Fruit fly (Drosophila melanogaster): ENCODE results near the gene CG3448.

CG3448 gene

DNA sequence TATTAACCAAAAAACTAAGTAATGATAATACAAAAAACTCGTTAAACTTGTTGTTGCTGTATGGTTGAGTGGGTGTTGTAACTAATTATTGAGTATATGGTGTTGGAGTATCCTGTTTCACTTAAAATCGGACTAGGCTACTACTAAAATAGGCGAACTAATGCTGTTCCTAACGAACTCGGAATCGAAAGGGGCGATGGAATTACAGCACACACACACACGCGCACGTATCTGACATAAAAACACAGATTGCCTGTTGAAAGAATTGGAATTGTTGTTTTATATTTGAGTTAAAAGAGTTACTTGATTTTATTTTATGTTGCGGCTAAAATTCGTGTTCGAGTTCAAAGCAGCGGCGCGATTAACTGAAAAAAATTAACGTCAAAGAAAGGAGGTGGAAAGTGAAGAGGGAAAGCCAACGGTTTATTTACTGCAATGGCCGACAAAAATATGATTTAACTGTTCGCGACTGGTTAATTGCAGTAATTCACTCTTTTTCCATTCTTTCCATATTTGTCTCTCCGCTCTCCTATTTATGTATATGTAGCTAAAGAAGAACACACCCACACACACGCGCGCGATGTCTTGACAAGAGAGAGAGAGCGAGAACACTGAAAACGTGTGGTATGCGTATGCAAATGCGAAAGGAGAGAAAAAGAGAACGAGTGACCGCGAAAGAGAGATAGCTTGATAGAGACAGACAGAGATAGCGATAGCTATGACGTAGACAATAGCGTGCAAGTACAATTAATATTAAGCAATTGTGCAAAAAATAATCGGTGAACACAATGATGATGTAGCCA is 49.8 kb downstream of the CG3448 start:
- TF ChIP-seq Rel (GFP tag; optimal IDR thresholded peaks at IDR 0.05): no peak
- no peak for TF ChIP-seq Rel (tag; optimal IDR thresholded peaks at IDR 0.05)
- no peak for TF ChIP-seq dmrt93B (GFP tag; optimal IDR thresholded peaks at IDR 0.05)
- TF ChIP-seq brk (GFP tag; optimal IDR thresholded peaks at IDR 0.05): no peak
- TF ChIP-seq Mio (GFP tag; optimal IDR thresholded peaks at IDR 0.05): no peak
- TF ChIP-seq HLH106 (tag; optimal IDR thresholded peaks at IDR 0.05): no peak
- no peak for TF ChIP-seq dsf (GFP tag; optimal IDR thresholded peaks at IDR 0.05; ENCODE audit: borderline replicate concordance)
- no peak for TF ChIP-seq N (GFP tag; optimal IDR thresholded peaks at IDR 0.05)
- no peak for TF ChIP-seq tai (GFP tag; optimal IDR thresholded peaks at IDR 0.05)
- peak; percentile 73 for TF ChIP-seq fru (GFP tag; optimal IDR thresholded peaks at IDR 0.05)
- TF ChIP-seq foxo (GFP tag; optimal IDR thresholded peaks at IDR 0.05): no peak
- no peak for TF ChIP-seq br (GFP tag; optimal IDR thresholded peaks at IDR 0.05)
- TF ChIP-seq Hnf4 (GFP tag; optimal IDR thresholded peaks at IDR 0.05): no peak
- no peak for TF ChIP-seq Hr83 (GFP tag; optimal IDR thresholded peaks at IDR 0.05; ENCODE audit: poor library complexity, severe bottlenecking)
- TF ChIP-seq Jra (GFP tag; optimal IDR thresholded peaks at IDR 0.05): peak; percentile 16
- TF ChIP-seq Myc (optimal IDR thresholded peaks at IDR 0.05): no peak
- peak; percentile 66 for TF ChIP-seq CrebA (GFP tag; optimal IDR thresholded peaks at IDR 0.05; ENCODE audit: borderline replicate concordance)
- TF ChIP-seq usp (GFP tag; optimal IDR thresholded peaks at IDR 0.05): no peak
- TF ChIP-seq Sp1 (GFP tag; optimal IDR thresholded peaks at IDR 0.05): no peak
- TF ChIP-seq OdsH (GFP tag; optimal IDR thresholded peaks at IDR 0.05): no peak
- TF ChIP-seq CG9705 (GFP tag; optimal IDR thresholded peaks at IDR 0.05): no peak
- no peak for TF ChIP-seq pan (optimal IDR thresholded peaks at IDR 0.05)
- no peak for TF ChIP-seq Dfd (GFP tag; optimal IDR thresholded peaks at IDR 0.05)
- no peak for TF ChIP-seq Abd-B (GFP tag; optimal IDR thresholded peaks at IDR 0.05)
- no peak for TF ChIP-seq h (GFP tag; optimal IDR thresholded peaks at IDR 0.05)
- no peak for TF ChIP-seq sv (GFP tag; optimal IDR thresholded peaks at IDR 0.05)
- TF ChIP-seq woc (GFP tag; optimal IDR thresholded peaks at IDR 0.05): no peak
- no peak for TF ChIP-seq Vsx2 (GFP tag; optimal IDR thresholded peaks at IDR 0.05; ENCODE audit: partially characterized antibody)
- no peak for TF ChIP-seq CG32264 (GFP tag; optimal IDR thresholded peaks at IDR 0.05)
- TF ChIP-seq lola (GFP tag; optimal IDR thresholded peaks at IDR 0.05): no peak
- TF ChIP-seq Dif (GFP tag; optimal IDR thresholded peaks at IDR 0.05; ENCODE audit: partially characterized antibody): peak; percentile 92
- peak; percentile 66 to 89 for TF ChIP-seq dl (GFP tag; optimal IDR thresholded peaks at IDR 0.05; ENCODE audit: insufficient read depth in 1 of 2, partially characterized antibody in 2 of 2)
- TF ChIP-seq psq (GFP tag; optimal IDR thresholded peaks at IDR 0.05): peak; percentile 57
- no peak for TF ChIP-seq Hr78 (GFP tag; optimal IDR thresholded peaks at IDR 0.05)
- peak; percentile 17 for TF ChIP-seq sage (GFP tag; optimal IDR thresholded peaks at IDR 0.05)
- no peak for TF ChIP-seq jim (GFP tag; optimal IDR thresholded peaks at IDR 0.05)
- TF ChIP-seq GATAd (GFP tag; optimal IDR thresholded peaks at IDR 0.05): no peak
- TF ChIP-seq ey (GFP tag; optimal IDR thresholded peaks at IDR 0.05): no peak

DNA sequence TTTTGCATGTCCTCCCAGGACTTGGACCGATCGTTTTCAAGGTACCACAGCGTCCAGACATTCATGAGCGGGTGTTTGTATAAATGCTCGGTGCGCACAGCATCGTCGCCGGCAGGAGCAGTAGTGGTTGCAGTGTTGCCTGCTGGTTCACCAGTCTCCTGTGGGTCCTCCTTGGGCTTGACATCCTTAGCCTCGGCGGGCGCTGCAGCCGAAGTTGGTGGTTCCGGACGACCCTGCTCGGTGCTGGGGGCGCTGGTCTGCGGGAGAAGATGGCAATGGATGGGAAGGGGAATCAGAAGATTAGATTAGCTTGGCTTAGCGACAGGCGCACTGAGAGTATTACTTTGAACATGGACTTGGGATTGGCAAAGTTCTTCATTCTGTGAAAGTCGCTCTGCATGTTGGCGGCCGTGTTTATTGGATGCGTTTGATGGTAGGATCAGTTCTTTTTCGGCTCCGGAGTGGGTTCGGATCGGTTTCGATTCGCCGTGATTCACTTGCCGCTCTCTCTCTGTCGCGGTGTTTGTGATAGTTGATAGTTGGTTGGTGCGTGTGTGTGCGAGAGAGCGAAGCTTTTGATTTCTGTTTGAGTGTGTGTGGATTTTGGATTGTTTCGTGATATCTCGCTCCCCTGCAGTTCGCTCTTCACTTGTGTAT is 50.5 kb downstream of the CG3448 start:
- TF ChIP-seq Vsx2 (GFP tag; optimal IDR thresholded peaks at IDR 0.05; ENCODE audit: partially characterized antibody) (no peak), OdsH (GFP tag; optimal IDR thresholded peaks at IDR 0.05) (no peak)

Measured in whole organism, wandering third instar larva.